Worm (Caenorhabditis elegans) whole organism, early embryonic: ENCODE results near the gene srbc-24.

ENCODE experiments used
- B0310.2 ChIP-seq: sonication (generic microtip); optimal IDR thresholded peaks from 2 replicates; lab custom pipeline; 2016; ENCODE audit warnings: mild to moderate bottlenecking, missing genetic modification characterization, missing compliant biosample characterization
- F13C5.2 ChIP-seq: sonication (generic microtip); optimal IDR thresholded peaks from 2 replicates; lab custom pipeline; 2017; ENCODE audit warnings: mild to moderate bottlenecking, missing genetic modification characterization, inconsistent platforms, missing compliant biosample characterization
- aly-1 ChIP-seq: sonication (generic microtip); optimal IDR thresholded peaks from 2 replicates; lab custom pipeline; 2016; ENCODE audit warnings: missing genetic modification characterization, missing compliant biosample characterization
- ama-1 ChIP-seq: fragments of 150-350 bp; optimal IDR thresholded peaks from 2 replicates; lab custom pipeline; 2014
- ceh-13 ChIP-seq: fragments of 200-800 bp; sonication (Bioruptor generic); optimal IDR thresholded peaks from 2 replicates; lab custom pipeline; 2018; ENCODE audit warnings: mild to moderate bottlenecking, missing genetic modification characterization, missing compliant biosample characterization
- ceh-36 ChIP-seq: sonication (generic microtip); optimal IDR thresholded peaks from 2 replicates; lab custom pipeline; 2016; ENCODE audit warnings: missing genetic modification characterization, inconsistent platforms, missing compliant biosample characterization
- ets-7 ChIP-seq: sonication (generic microtip); optimal IDR thresholded peaks from 2 replicates; lab custom pipeline; 2016; ENCODE audit warnings: missing genotype, missing genetic modification characterization, missing compliant biosample characterization
- flt-1 ChIP-seq: fragments of 200-800 bp; sonication (Bioruptor generic); IDR thresholded peaks from 2 replicates; pipeline ENCODE4 v1.3.6; 2022; ENCODE audit warnings: missing genetic modification characterization, missing compliant biosample characterization
- hmbx-1 ChIP-seq: sonication (generic microtip); optimal IDR thresholded peaks from 2 replicates; lab custom pipeline; 2016; ENCODE audit warnings: mild to moderate bottlenecking, missing genetic modification characterization, missing compliant biosample characterization
- hnd-1 ChIP-seq: sonication (generic microtip); optimal IDR thresholded peaks from 2 replicates; lab custom pipeline; 2016; ENCODE audit warnings: missing genetic modification characterization, missing compliant biosample characterization
- sea-1 ChIP-seq: fragments of 200-800 bp; sonication (Bioruptor generic); conservative IDR thresholded peaks from 2 replicates; pipeline ENCODE4 v1.3.6; 2022; ENCODE audit warnings: missing genetic modification characterization, missing compliant biosample characterization

- TF ChIP-seq sea-1, result no peak
- no peak for TF ChIP-seq ceh-36 (tag; lab: Kevin White, UChicago)
- no peak for TF ChIP-seq ama-1 (lab: Kevin White, UChicago)
- TF ChIP-seq hnd-1 (tag; lab: Kevin White, UChicago), result no peak
- TF ChIP-seq ets-7 (tag; lab: Kevin White, UChicago), result no peak
- TF ChIP-seq ceh-13 (GFP tag; lab: Kevin White, UChicago), result no peak
- TF ChIP-seq F13C5.2 (tag; lab: Kevin White, UChicago), result no peak
- no peak for TF ChIP-seq aly-1 (tag; lab: Kevin White, UChicago)
- no peak for TF ChIP-seq flt-1 (GFP tag; lab: Robert Waterston, UW)
- no peak for TF ChIP-seq B0310.2
- TF ChIP-seq hmbx-1 (tag; lab: Kevin White, UChicago), result no peak
Observed at ce11 chrV:2126554-2126953, 25.0 kb upstream of the srbc-24 start.
